Fruit fly (Drosophila melanogaster): ENCODE data around the gene CaMKI.

DNA sequence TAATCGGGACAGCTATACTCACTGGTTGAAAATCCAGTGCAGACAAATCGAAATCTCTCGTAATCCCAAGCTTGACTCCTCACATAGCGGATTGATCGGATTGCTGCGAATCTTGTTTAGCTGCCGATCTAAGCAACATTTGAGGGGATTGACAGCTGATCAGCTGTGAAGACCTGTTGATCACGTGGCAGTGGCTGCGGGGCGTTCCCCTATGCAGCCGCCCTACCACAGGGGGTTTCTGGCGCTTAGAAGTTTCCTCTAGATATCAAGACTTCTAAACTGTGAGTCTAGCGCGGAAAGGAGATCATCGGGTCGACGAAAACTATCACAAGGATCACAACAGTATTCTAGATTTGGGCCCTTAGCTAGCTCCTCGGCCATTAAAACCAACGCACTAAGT lies 13.3 kb downstream of the CaMKI start:
- no peak for TF ChIP-seq CG17806 (tag; optimal IDR thresholded peaks at IDR 0.05)
- TF ChIP-seq CG34367 (tag; optimal IDR thresholded peaks at IDR 0.05), result no peak
- no peak for TF ChIP-seq Pif1A (GFP tag; optimal IDR thresholded peaks at IDR 0.05)
- TF ChIP-seq Pif1B (GFP tag; optimal IDR thresholded peaks at IDR 0.05), result no peak
- no peak for TF ChIP-seq Ets98B (GFP tag; IDR thresholded peaks at IDR 0.05)

All from whole organism, pupa.